Worm (Caenorhabditis elegans): ENCODE measurements around the gene F43H9.3.

- no peak for TF ChIP-seq W03F9.2 (tag; optimal IDR thresholded peaks at IDR 0.05)
- no peak for TF ChIP-seq him-1 (tag; optimal IDR thresholded peaks at IDR 0.05)
- no peak for TF ChIP-seq dao-5 (tag; optimal IDR thresholded peaks at IDR 0.05)
These were observed 26.1 kb upstream of the F43H9.3 start, which contains the start of gene col-43 for ce11 chrV:8050811-8051210.

Measured in whole organism, L4/young adult.